Fruit fly (Drosophila melanogaster): ENCODE data around the gene mRpS35.

DNA sequence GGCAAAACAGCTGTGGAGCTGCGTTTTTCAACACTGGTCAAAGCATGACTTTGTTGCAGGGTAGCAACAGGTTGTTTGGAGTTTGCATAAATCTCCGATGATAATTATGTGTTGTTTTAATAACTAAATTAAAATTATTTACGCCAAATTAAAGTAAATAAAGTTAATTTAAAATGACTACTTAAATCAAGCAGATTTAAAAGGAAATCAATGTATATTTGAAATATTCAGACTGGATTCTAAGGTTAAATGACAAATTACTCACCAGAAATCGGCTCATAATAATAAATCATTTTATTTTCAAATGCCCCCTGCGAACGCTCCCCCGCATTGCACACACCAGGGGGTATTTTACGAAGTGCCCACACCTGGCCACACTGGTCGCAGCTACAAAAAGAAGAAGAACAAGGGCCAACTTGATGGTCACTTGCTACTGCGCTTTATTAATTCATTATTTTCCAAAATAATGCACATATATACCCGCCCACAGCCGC is 6.7 kb upstream of the mRpS35 start, which contains the start of the genes CG12093 and Atg2:
- TF ChIP-seq CTCF (optimal IDR thresholded peaks at IDR 0.05) (no peak), CG8478 (optimal IDR thresholded peaks at IDR 0.05) (no peak)
